Worm (Caenorhabditis elegans): ENCODE results near the gene nhr-110.

The nhr-110 gene

DNA sequence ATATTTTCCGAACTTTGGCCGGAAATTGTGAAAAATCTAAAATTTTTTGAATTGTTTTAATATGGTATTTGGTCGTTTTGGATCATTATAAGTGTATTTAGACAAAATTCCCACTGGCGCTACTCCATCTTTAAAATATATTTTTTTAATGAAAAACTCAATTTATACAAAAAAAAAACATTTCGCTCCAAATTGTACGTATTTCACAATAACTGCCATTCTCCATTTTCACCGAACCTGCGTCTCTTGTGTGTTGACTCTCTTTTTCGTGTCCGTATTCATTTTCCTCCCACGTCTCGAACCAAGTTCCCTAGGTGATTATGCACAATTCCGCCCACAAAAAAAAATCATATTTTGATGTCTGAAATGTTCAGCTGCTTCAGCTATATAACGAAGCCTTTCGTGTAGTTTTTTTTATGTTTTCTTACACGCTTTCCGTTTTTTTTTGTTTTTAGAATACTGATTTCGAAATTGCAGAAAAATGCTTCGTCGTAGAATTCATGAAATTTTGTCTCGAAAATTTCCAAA, 23.6 kb downstream of the nhr-110 start, which contains the start of gene F16B4.2:
Gene F16B4.2, plus strand, starts transcription at position 478 of the 528 bp plus-strand sequence.
- TF ChIP-seq ama-1 (optimal IDR thresholded peaks at IDR 0.05) (no peak), hlh-13 (GFP tag; optimal IDR thresholded peaks at IDR 0.05) (no peak), unc-42 (tag; optimal IDR thresholded peaks at IDR 0.05) (no peak), madf-2 (tag; optimal IDR thresholded peaks at IDR 0.05) (no peak), ceh-19 (GFP tag; optimal IDR thresholded peaks at IDR 0.05) (no peak), ttx-3 (tag; optimal IDR thresholded peaks at IDR 0.05) (no peak), syd-9 (tag; optimal IDR thresholded peaks at IDR 0.05) (no peak), pax-1 (tag; optimal IDR thresholded peaks at IDR 0.05) (no peak), C08G9.2 (tag; optimal IDR thresholded peaks at IDR 0.05) (no peak), sox-2 (GFP tag; IDR thresholded peaks at IDR 0.05) (no peak), ceh-14 (tag; optimal IDR thresholded peaks at IDR 0.05) (no peak)

DNA sequence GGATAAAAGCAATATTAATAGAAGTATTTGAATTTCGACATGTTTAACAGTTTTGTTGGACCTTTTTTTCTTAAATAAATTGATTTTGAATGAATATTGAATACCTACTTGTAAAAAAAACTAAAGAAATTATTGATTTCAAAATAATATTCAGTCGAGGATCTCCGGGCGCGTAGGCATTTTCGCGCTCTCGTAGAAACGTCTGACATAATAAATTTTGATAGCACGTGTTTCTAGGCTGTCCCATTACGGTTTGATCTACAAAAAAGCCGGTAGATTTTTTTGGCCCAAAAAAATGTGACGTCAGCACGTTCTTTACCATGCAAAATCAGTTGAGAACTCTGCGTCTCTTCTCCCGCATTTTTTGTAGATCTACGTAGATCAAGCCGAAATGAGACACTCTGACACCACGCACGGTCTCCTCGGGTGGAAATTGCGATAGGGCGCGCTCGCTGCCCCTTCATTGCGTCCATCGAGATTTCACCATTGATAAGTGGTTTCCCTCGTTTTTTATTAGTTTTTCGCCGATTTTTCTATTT, 29.6 kb downstream of the nhr-110 start:
- TF ChIP-seq odd-2 (tag; optimal IDR thresholded peaks at IDR 0.05) (no peak), ceh-6 (GFP tag; optimal IDR thresholded peaks at IDR 0.05) (no peak), ceh-19 (GFP tag; optimal IDR thresholded peaks at IDR 0.05) (no peak), hlh-13 (GFP tag; optimal IDR thresholded peaks at IDR 0.05) (no peak)

DNA sequence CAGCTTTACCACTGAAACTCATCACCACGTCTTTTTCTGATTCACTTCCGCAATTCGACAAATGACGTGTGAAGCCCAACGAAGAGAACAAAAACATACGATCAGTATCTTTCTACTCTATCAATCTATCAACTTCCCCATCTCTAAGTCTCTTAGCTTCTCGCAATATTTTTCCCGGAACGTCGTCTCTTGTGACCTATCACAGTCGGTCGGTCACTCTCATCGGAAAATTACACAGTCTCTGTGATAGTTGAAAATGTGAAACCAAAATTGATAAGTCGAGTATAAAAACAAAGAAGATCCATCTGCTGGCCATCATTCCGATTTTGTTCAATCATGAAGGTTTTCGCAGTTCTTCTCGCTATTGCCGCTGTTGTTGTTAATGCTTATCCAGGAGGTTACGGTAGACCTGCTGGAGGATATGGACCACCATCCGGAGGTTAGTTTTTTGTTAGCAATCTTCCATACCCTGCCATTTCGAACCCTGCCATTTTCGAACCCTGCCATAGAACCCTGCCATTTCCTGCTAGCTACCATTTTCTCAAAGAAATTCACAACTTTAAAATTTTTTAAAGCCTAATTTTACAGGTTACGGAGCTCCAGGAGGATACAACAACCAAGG, 30.3 kb downstream of the nhr-110 start, which contains the start of gene F16B4.4:
Gene F16B4.4, plus strand, starts transcription at position 221 of the 622 bp plus-strand sequence.
- TF ChIP-seq pat-9 (tag; optimal IDR thresholded peaks at IDR 0.05) (no peak), sdc-2 (tag; optimal IDR thresholded peaks at IDR 0.05) (no peak), odd-2 (tag; optimal IDR thresholded peaks at IDR 0.05) (no peak), ceh-24 (tag; optimal IDR thresholded peaks at IDR 0.05) (no peak), pros-1 (tag; optimal IDR thresholded peaks at IDR 0.05) (no peak), dve-1 (tag; optimal IDR thresholded peaks at IDR 0.05) (no peak), ceh-6 (GFP tag; optimal IDR thresholded peaks at IDR 0.05) (no peak), lin-11 (tag; optimal IDR thresholded peaks at IDR 0.05) (no peak), che-1 (tag; optimal IDR thresholded peaks at IDR 0.05) (no peak), ttx-3 (tag; optimal IDR thresholded peaks at IDR 0.05) (no peak), ceh-2 (tag; optimal IDR thresholded peaks at IDR 0.05) (no peak), tbx-2 (tag; optimal IDR thresholded peaks at IDR 0.05) (no peak), Y22D7AL.16 (tag; optimal IDR thresholded peaks at IDR 0.05) (no peak), lim-6 (tag; optimal IDR thresholded peaks at IDR 0.05) (no peak), npax-4 (tag; optimal IDR thresholded peaks at IDR 0.05) (no peak), tbx-7 (tag; optimal IDR thresholded peaks at IDR 0.05) (no peak), ceh-22 (tag; optimal IDR thresholded peaks at IDR 0.05) (no peak), unc-55 (GFP tag; optimal IDR thresholded peaks at IDR 0.05) (no peak), pax-1 (tag; optimal IDR thresholded peaks at IDR 0.05) (no peak), pag-3 (tag; optimal IDR thresholded peaks at IDR 0.05; ENCODE audit: borderline replicate concordance) (no peak)

DNA sequence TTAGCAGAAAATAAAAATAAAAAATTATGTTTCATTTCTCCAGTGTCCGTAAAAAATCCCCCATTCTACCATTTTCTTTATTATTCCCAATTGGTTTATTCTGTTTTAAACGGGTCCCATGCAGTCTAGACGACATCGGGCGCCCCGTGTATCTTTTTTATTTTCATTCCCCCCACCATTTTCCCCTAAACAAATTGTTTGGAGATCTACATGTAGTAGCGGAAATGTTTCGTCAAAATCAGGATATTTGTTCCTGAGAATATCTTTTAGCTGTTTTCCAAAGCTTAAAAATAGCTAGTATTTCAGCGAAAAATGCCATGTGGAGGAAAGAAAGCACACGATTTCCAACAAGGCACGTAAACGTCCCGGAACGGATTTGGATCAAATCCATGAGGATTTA, 36.1 kb downstream of the nhr-110 start, which contains the start of gene F16B4.5:
Gene F16B4.5, plus strand, starts transcription at position 301 of the 400 bp plus-strand sequence.
- no peak for TF ChIP-seq ttx-3 (tag; optimal IDR thresholded peaks at IDR 0.05)
- no peak for TF ChIP-seq sox-2 (GFP tag; IDR thresholded peaks at IDR 0.05)
- TF ChIP-seq elt-2 (tag; optimal IDR thresholded peaks at IDR 0.05): no peak
- no peak for TF ChIP-seq unc-42 (tag; optimal IDR thresholded peaks at IDR 0.05)
- no peak for TF ChIP-seq K02D7.2 (tag; optimal IDR thresholded peaks at IDR 0.05)
- TF ChIP-seq Y22D7AL.16 (tag; optimal IDR thresholded peaks at IDR 0.05): no peak
- TF ChIP-seq mec-3 (tag; optimal IDR thresholded peaks at IDR 0.05; ENCODE audit: borderline replicate concordance): no peak
- TF ChIP-seq lim-6 (tag; optimal IDR thresholded peaks at IDR 0.05): no peak
- TF ChIP-seq ets-4 (tag; optimal IDR thresholded peaks at IDR 0.05): no peak
- no peak for TF ChIP-seq K09A11.1 (tag; optimal IDR thresholded peaks at IDR 0.05; ENCODE audit: insufficient read depth)
- TF ChIP-seq ceh-22 (tag; optimal IDR thresholded peaks at IDR 0.05): no peak
- TF ChIP-seq ceh-14 (tag; optimal IDR thresholded peaks at IDR 0.05): no peak
- no peak for TF ChIP-seq hlh-8 (tag; optimal IDR thresholded peaks at IDR 0.05)
- no peak for TF ChIP-seq ama-1 (optimal IDR thresholded peaks at IDR 0.05)
- TF ChIP-seq sdc-2 (tag; optimal IDR thresholded peaks at IDR 0.05): no peak
- no peak for TF ChIP-seq npax-4 (tag; optimal IDR thresholded peaks at IDR 0.05)
- no peak for TF ChIP-seq nhr-232 (tag; optimal IDR thresholded peaks at IDR 0.05)
- TF ChIP-seq hlh-6 (tag; optimal IDR thresholded peaks at IDR 0.05): no peak
